Worm (Caenorhabditis elegans): ENCODE measurements around the gene plpp-1.1.

The plpp-1.1 gene

ce11 chrII:3933640-3934039 lies 5.8 kb upstream of the plpp-1.1 start, which contains the start of gene Y14H12B.2:
Gene Y14H12B.2 (minus strand): TSS chrII:3933740.
- TF ChIP-seq lsy-2 (tag; optimal IDR thresholded peaks at IDR 0.05) (no peak), dpl-1 (GFP tag; optimal IDR thresholded peaks at IDR 0.05) (no peak), pqm-1 (tag; optimal IDR thresholded peaks at IDR 0.05) (no peak), nhr-41 (GFP tag; IDR thresholded peaks at IDR 0.05) (no peak), F37D6.2 (tag; optimal IDR thresholded peaks at IDR 0.05) (no peak), lin-13 (GFP tag; optimal IDR thresholded peaks at IDR 0.05) (no peak), fos-1 (tag; optimal IDR thresholded peaks at IDR 0.05) (no peak), pha-4 (GFP tag; IDR thresholded peaks at IDR 0.05) (no peak), pha-4 (tag; optimal IDR thresholded peaks at IDR 0.05) (no peak), hmg-1.1 (GFP tag; IDR thresholded peaks at IDR 0.05) (no peak), lir-3 (tag; optimal IDR thresholded peaks at IDR 0.05) (no peak), dmd-6 (GFP tag; IDR thresholded peaks at IDR 0.05) (no peak), attf-4 (tag; optimal IDR thresholded peaks at IDR 0.05) (no peak), gei-8 (GFP tag; optimal IDR thresholded peaks at IDR 0.05) (no peak), nhr-111 (GFP tag; optimal IDR thresholded peaks at IDR 0.05) (no peak)

- TF ChIP-seq ceh-32 (tag; optimal IDR thresholded peaks at IDR 0.05; ENCODE audit: poor library complexity) (no peak), madf-5 (GFP tag; IDR thresholded peaks at IDR 0.05) (0 out of 4 replicates have a peak, but pooled peaks of 1 of the 2 experiments have one; percentile 9), egl-43 (GFP tag; IDR thresholded peaks at IDR 0.05) (peak; percentile 61; the same call in 1 of the 2 replicates), madf-9 (GFP tag; conservative IDR thresholded peaks at IDR 0.05) (no peak), F49E8.2 (tag; optimal IDR thresholded peaks at IDR 0.05; ENCODE audit: borderline replicate concordance) (peak; percentile 15), daf-12 (tag; optimal IDR thresholded peaks at IDR 0.05) (no peak), lin-38 (GFP tag; IDR thresholded peaks at IDR 0.05) (peak; percentile 50; the same call in 1 of the 2 replicates), ZK546.5 (tag; optimal IDR thresholded peaks at IDR 0.05) (no peak), arid-1 (GFP tag; conservative IDR thresholded peaks at IDR 0.05) (0 out of 2 replicates have a peak, but pooled peaks have one; percentile 29), sdz-12 (GFP tag; optimal IDR thresholded peaks at IDR 0.05) (no peak), nhr-76 (tag; optimal IDR thresholded peaks at IDR 0.05) (no peak), mdl-1 (tag; optimal IDR thresholded peaks at IDR 0.05) (no peak), lin-13 (GFP tag; optimal IDR thresholded peaks at IDR 0.05) (no peak), pha-4 (GFP tag; IDR thresholded peaks at IDR 0.05) (peak; percentile 23; the same call in 1 of the 2 replicates), pha-4 (tag; optimal IDR thresholded peaks at IDR 0.05) (no peak), nhr-10 (tag; optimal IDR thresholded peaks at IDR 0.05) (no peak), ztf-7 (tag; optimal IDR thresholded peaks at IDR 0.05) (no peak), mdt-29 (GFP tag; IDR thresholded peaks at IDR 0.05) (no peak), snpc-1.2 (GFP tag; IDR thresholded peaks at IDR 0.05) (no peak), hmg-1.1 (GFP tag; IDR thresholded peaks at IDR 0.05) (no peak)
Measured at ce11 chrII:3931825-3932224, 4.0 kb upstream of the plpp-1.1 start.

- TF ChIP-seq tag-97 (GFP tag; IDR thresholded peaks at IDR 0.05) (no peak), php-3 (GFP tag; IDR thresholded peaks at IDR 0.05) (no peak), T20F7.1 (GFP tag; optimal IDR thresholded peaks at IDR 0.05) (no peak), mxl-3 (GFP tag; optimal IDR thresholded peaks at IDR 0.05) (no peak), nhr-237 (tag; optimal IDR thresholded peaks at IDR 0.05) (no peak), nhr-10 (tag; optimal IDR thresholded peaks at IDR 0.05) (no peak), nhr-42 (GFP tag; IDR thresholded peaks at IDR 0.05) (no peak), vab-7 (GFP tag; IDR thresholded peaks at IDR 0.05) (no peak)
Measured at ce11 chrII:3931230-3931629, 3.4 kb upstream of the plpp-1.1 start.
